Fruit fly (Drosophila melanogaster) whole organism, prepupa: ENCODE data around the gene CG1571.

Experiments
- Blimp-1 ChIP-seq: fragments of 200-800 bp; sonication (Bioruptor generic); optimal IDR thresholded peaks from 3 replicates; lab custom pipeline; 2017; ENCODE audit warnings: missing biosample characterization, missing genetic modification characterization, mild to moderate bottlenecking, moderate library complexity, missing genetic modification reagents
- CG10631 ChIP-seq: fragments of 200-800 bp; sonication (Bioruptor generic); optimal IDR thresholded peaks from 2 replicates; lab custom pipeline; 2016; ENCODE audit warnings: missing biosample characterization, missing genetic modification characterization
- CG10669 ChIP-seq: fragments of 200-800 bp; sonication (Bioruptor generic); optimal IDR thresholded peaks from 3 replicates; lab custom pipeline; 2018; ENCODE audit warnings: missing biosample characterization, mild to moderate bottlenecking, missing genetic modification characterization, moderate library complexity
- CG11294 ChIP-seq: fragments of 200-800 bp; sonication (Bioruptor generic); IDR thresholded peaks from 2 replicates; pipeline ENCODE4 v1.3.6; 2022; ENCODE audit warnings: missing biosample characterization, missing genetic modification characterization
- CG11762 ChIP-seq: fragments of 200-800 bp; sonication (Bioruptor generic); optimal IDR thresholded peaks from 3 replicates; lab custom pipeline; 2016; ENCODE audit warnings: missing biosample characterization, missing genetic modification characterization; ENCODE audit not compliant: insufficient read depth
- CG15336 ChIP-seq: fragments of 200-800 bp; sonication (Bioruptor generic); IDR thresholded peaks from 2 replicates; pipeline ENCODE4 v1.3.6; 2022; ENCODE audit warnings: missing biosample characterization, missing genetic modification characterization
- CG1621 ChIP-seq: fragments of 200-800 bp; sonication (Bioruptor generic); optimal IDR thresholded peaks from 3 replicates; lab custom pipeline; 2018; ENCODE audit warnings: missing biosample characterization, mild to moderate bottlenecking, missing genetic modification characterization
- CG16779 ChIP-seq: fragments of 200-800 bp; sonication (Bioruptor generic); optimal IDR thresholded peaks from 3 replicates; lab custom pipeline; 2017; ENCODE audit warnings: missing biosample characterization, mild to moderate bottlenecking, missing genetic modification characterization
- CG31627 ChIP-seq: fragments of 200-800 bp; sonication (Bioruptor generic); optimal IDR thresholded peaks from 3 replicates; lab custom pipeline; 2016; ENCODE audit warnings: missing biosample characterization, missing genetic modification characterization
- CG32006 ChIP-seq: fragments of 200-800 bp; sonication (Bioruptor generic); optimal IDR thresholded peaks from 3 replicates; lab custom pipeline; 2017; ENCODE audit warnings: missing biosample characterization, mild to moderate bottlenecking, missing genetic modification characterization
- CG34406 ChIP-seq: fragments of 200-800 bp; sonication (Bioruptor generic); optimal IDR thresholded peaks from 3 replicates; lab custom pipeline; 2016; ENCODE audit warnings: missing biosample characterization, missing genetic modification characterization
- CG3919 ChIP-seq: fragments of 200-800 bp; sonication (Bioruptor generic); optimal IDR thresholded peaks from 3 replicates; lab custom pipeline; 2016; ENCODE audit warnings: missing biosample characterization, missing genetic modification characterization
- CG4318 ChIP-seq: fragments of 200-800 bp; sonication (Bioruptor generic); optimal IDR thresholded peaks from 3 replicates; lab custom pipeline; 2017; ENCODE audit warnings: missing biosample characterization, mild to moderate bottlenecking, missing genetic modification characterization
- CG6163 ChIP-seq: fragments of 200-800 bp; sonication (Bioruptor generic); IDR thresholded peaks from 3 replicates; pipeline ENCODE4 v1.3.6; 2022; ENCODE audit warnings: missing biosample characterization, missing genetic modification characterization
- CG6276 ChIP-seq: fragments of 200-800 bp; sonication (Bioruptor generic); optimal IDR thresholded peaks from 2 replicates; lab custom pipeline; 2017; ENCODE audit warnings: missing biosample characterization, mild to moderate bottlenecking, missing genetic modification characterization
- CG6792 ChIP-seq: fragments of 200-800 bp; sonication (Bioruptor generic); optimal IDR thresholded peaks from 3 replicates; lab custom pipeline; 2016; ENCODE audit warnings: missing biosample characterization, missing genetic modification characterization
- CG6808 ChIP-seq: fragments of 200-800 bp; sonication (Bioruptor generic); optimal IDR thresholded peaks from 3 replicates; lab custom pipeline; 2017; ENCODE audit warnings: missing biosample characterization, missing genetic modification characterization, mild to moderate bottlenecking, moderate library complexity, missing genetic modification reagents
- CG6854 ChIP-seq: fragments of 200-800 bp; sonication (Bioruptor generic); optimal IDR thresholded peaks from 2 replicates; lab custom pipeline; 2017; ENCODE audit warnings: missing biosample characterization, mild to moderate bottlenecking, missing genetic modification characterization
- CG7368 ChIP-seq: fragments of 200-800 bp; sonication (Bioruptor generic); optimal IDR thresholded peaks from 3 replicates; lab custom pipeline; 2016; ENCODE audit warnings: missing biosample characterization, missing genetic modification characterization
- CG8119 ChIP-seq: fragments of 200-800 bp; sonication (Bioruptor generic); IDR thresholded peaks from 3 replicates; pipeline ENCODE4 v1.3.6; 2022; ENCODE audit warnings: missing biosample characterization, missing genetic modification characterization
- CG8319 ChIP-seq: fragments of 200-800 bp; sonication (Bioruptor generic); optimal IDR thresholded peaks from 3 replicates; lab custom pipeline; 2016; ENCODE audit warnings: missing biosample characterization, missing genetic modification characterization
- CG9139 ChIP-seq: fragments of 200-800 bp; sonication (Bioruptor generic); optimal IDR thresholded peaks from 3 replicates; lab custom pipeline; 2017; ENCODE audit warnings: missing biosample characterization, mild to moderate bottlenecking, missing genetic modification characterization
- Eip78C ChIP-seq: fragments of 200-800 bp; sonication (Bioruptor generic); peaks from one replicate; lab custom pipeline; 2016; ENCODE audit warnings: missing biosample characterization, missing genetic modification characterization
- Ets21C ChIP-seq: fragments of 200-800 bp; sonication (Bioruptor generic); optimal IDR thresholded peaks from 3 replicates; lab custom pipeline; 2016; ENCODE audit warnings: missing biosample characterization, missing genetic modification characterization
- Ets96B ChIP-seq: fragments of 200-800 bp; optimal IDR thresholded peaks from 2 replicates; lab custom pipeline; 2019; ENCODE audit warnings: missing biosample characterization, mild to moderate bottlenecking, missing genetic modification characterization, moderate library complexity
- Gug ChIP-seq: fragments of 200-800 bp; sonication (Bioruptor generic); IDR thresholded peaks from 2 replicates; pipeline ENCODE4 v1.3.6; 2022; ENCODE audit warnings: missing biosample characterization, missing genetic modification characterization
- Hr38 ChIP-seq: sonication (Bioruptor generic); optimal IDR thresholded peaks from 2 replicates; lab custom pipeline; 2016; ENCODE audit warnings: missing biosample characterization, missing genetic modification characterization
- Hr4 ChIP-seq: fragments of 200-800 bp; sonication (Bioruptor generic); optimal IDR thresholded peaks from 3 replicates; lab custom pipeline; 2016; ENCODE audit warnings: missing biosample characterization, missing genetic modification characterization
- Lpt ChIP-seq: fragments of 200-800 bp; sonication (Bioruptor generic); optimal IDR thresholded peaks from 3 replicates; lab custom pipeline; 2016; ENCODE audit warnings: missing biosample characterization, missing genetic modification characterization
- Met ChIP-seq: fragments of 200-800 bp; sonication (Bioruptor generic); optimal IDR thresholded peaks from 3 replicates; lab custom pipeline; 2016; ENCODE audit warnings: missing biosample characterization, missing genetic modification characterization
- OdsH ChIP-seq: fragments of 200-800 bp; sonication (Bioruptor generic); optimal IDR thresholded peaks from 3 replicates; lab custom pipeline; 2016; ENCODE audit warnings: missing biosample characterization, missing genetic modification characterization
- Smox ChIP-seq: fragments of 200-800 bp; sonication (Bioruptor generic); optimal IDR thresholded peaks from 3 replicates; lab custom pipeline; 2016; ENCODE audit warnings: missing biosample characterization, missing genetic modification characterization
- Sox102F ChIP-seq: fragments of 200-800 bp; sonication (Bioruptor generic); optimal IDR thresholded peaks from 2 replicates; lab custom pipeline; 2016; ENCODE audit warnings: missing biosample characterization, mild to moderate bottlenecking, missing genetic modification characterization
- Sox15 ChIP-seq: fragments of 200-800 bp; sonication (Bioruptor generic); optimal IDR thresholded peaks from 3 replicates; lab custom pipeline; 2016; ENCODE audit warnings: missing biosample characterization, missing genetic modification characterization
- eg ChIP-seq: fragments of 200-800 bp; sonication (Bioruptor generic); IDR thresholded peaks from 3 replicates; pipeline ENCODE4 v1.3.6; 2022; ENCODE audit warnings: missing biosample characterization, missing genetic modification characterization
- esn ChIP-seq: fragments of 200-800 bp; sonication (Bioruptor generic); optimal IDR thresholded peaks from 2 replicates; lab custom pipeline; 2016; ENCODE audit warnings: missing biosample characterization, mild to moderate bottlenecking, missing genetic modification characterization, moderate library complexity
- fd59A ChIP-seq: fragments of 200-800 bp; sonication (Bioruptor generic); optimal IDR thresholded peaks from 2 replicates; lab custom pipeline; 2017; ENCODE audit warnings: missing biosample characterization, mild to moderate bottlenecking, missing genetic modification characterization, missing genetic modification reagents
- fd85E ChIP-seq: fragments of 200-800 bp; sonication (Bioruptor generic); optimal IDR thresholded peaks from 3 replicates; lab custom pipeline; 2016; ENCODE audit warnings: missing biosample characterization, missing genetic modification characterization
- fkh ChIP-seq: fragments of 200-800 bp; sonication (Bioruptor generic); optimal IDR thresholded peaks from 3 replicates; lab custom pipeline; 2017; ENCODE audit warnings: missing biosample characterization, mild to moderate bottlenecking, missing genetic modification characterization, moderate library complexity
- lz ChIP-seq: fragments of 200-800 bp; sonication (Bioruptor generic); optimal IDR thresholded peaks from 3 replicates; lab custom pipeline; 2016; ENCODE audit warnings: missing biosample characterization, missing genetic modification characterization
- net ChIP-seq: fragments of 200-800 bp; sonication (Bioruptor generic); optimal IDR thresholded peaks from 3 replicates; lab custom pipeline; 2016; ENCODE audit warnings: missing biosample characterization, missing genetic modification characterization
- pdm3 ChIP-seq: fragments of 200-800 bp; sonication (Bioruptor generic); optimal IDR thresholded peaks from 3 replicates; lab custom pipeline; 2016; ENCODE audit warnings: missing biosample characterization, missing genetic modification characterization
- spab ChIP-seq: fragments of 200-800 bp; sonication (Bioruptor generic); optimal IDR thresholded peaks from 2 replicates; lab custom pipeline; 2017; ENCODE audit warnings: missing biosample characterization, mild to moderate bottlenecking, missing genetic modification characterization, missing genetic modification reagents
- ss ChIP-seq, 2 experiments: fragments of 200-800 bp; sonication (Bioruptor generic); optimal IDR thresholded peaks; 2 replicates in 1 of 2; 3 replicates in 1 of 2; lab custom pipeline; 2017 to 2018; ENCODE audit warnings: mild to moderate bottlenecking in 2 of 2, missing biosample characterization in 2 of 2, missing genetic modification characterization in 2 of 2, moderate library complexity in 1 of 2
- svp ChIP-seq: fragments of 200-800 bp; sonication (Bioruptor generic); peaks from one replicate; lab custom pipeline; 2016; ENCODE audit warnings: missing biosample characterization, missing genetic modification characterization
- topi ChIP-seq: fragments of 200-800 bp; sonication (Bioruptor generic); optimal IDR thresholded peaks from 3 replicates; lab custom pipeline; 2016; ENCODE audit warnings: missing biosample characterization, missing genetic modification characterization
- vri ChIP-seq: fragments of 200-800 bp; sonication (Bioruptor generic); optimal IDR thresholded peaks from 3 replicates; lab custom pipeline; 2016; ENCODE audit warnings: missing biosample characterization, mild to moderate bottlenecking, missing genetic modification characterization

The CG1571 gene

dm6 chrX:8056084-8056483 is 19.6 kb upstream of the CG1571 start:
- TF ChIP-seq fkh (GFP tag; lab: Kevin White, UChicago) (peak; percentile 4), ss (GFP tag; optimal IDR thresholded peaks at IDR 0.05; lab: Kevin White, UChicago) (no peak), vri (GFP tag; lab: Kevin White, UChicago) (peak; percentile 51)

DNA sequence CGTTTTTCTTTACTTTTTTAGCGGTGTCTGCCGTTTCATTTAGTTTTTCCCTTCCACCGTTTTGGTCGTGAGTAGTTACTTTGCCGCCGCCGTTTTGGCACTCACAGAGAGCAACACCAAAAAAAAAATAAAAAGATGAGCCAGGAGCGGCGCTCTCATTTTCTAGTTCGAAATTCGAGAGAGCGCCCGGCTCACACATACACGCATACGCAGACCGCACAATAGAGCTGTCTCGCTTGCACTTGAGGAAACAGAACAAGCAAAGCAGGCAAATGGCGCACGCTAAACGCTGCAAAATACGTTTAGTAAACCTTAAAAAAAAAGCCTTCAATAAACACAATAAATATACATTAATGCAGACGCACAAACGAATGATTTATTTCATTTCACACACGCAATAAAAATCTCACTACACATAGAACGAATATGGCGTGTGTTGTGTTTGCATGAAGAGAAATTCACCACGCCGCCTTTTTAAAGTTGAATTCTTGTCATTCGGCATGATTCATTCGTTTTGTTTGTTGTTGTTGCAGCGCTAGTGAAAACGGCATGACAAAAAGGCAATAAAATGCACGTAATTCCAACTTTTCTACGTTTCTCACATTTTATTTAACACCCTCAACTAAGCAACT is 19.0 kb upstream of the CG1571 start:
- TF ChIP-seq CG6854 (no peak), CG10631 (GFP tag; lab: Kevin White, UChicago) (no peak), CG11762 (GFP tag; lab: Kevin White, UChicago) (no peak), CG15336 (GFP tag; lab: Robert Waterston, UW) (peak; percentile 41; the same call in 1 of the 2 replicates), esn (GFP tag; lab: Kevin White, UChicago) (no peak), CG7368 (GFP tag; lab: Kevin White, UChicago) (no peak), CG16779 (tag; lab: Kevin White, UChicago) (no peak), CG6163 (GFP tag; lab: Robert Waterston, UW) (peak; percentile 67), Gug (GFP tag; lab: Robert Waterston, UW) (no peak), pdm3 (no peak), svp (GFP tag; lab: Kevin White, UChicago) (peak; percentile 47), CG6808 (GFP tag; lab: Kevin White, UChicago) (peak; percentile 13), vri (GFP tag; lab: Kevin White, UChicago) (no peak), CG1621 (tag; lab: Kevin White, UChicago) (no peak), topi (GFP tag; lab: Kevin White, UChicago) (no peak), CG3919 (GFP tag; lab: Kevin White, UChicago) (peak; percentile 13), CG6276 (GFP tag; lab: Kevin White, UChicago) (peak; percentile 9), OdsH (GFP tag; lab: Kevin White, UChicago) (no peak), fd59A (GFP tag; lab: Kevin White, UChicago) (no peak), Ets96B (no peak), Met (GFP tag; lab: Kevin White, UChicago) (no peak), CG9139 (GFP tag; lab: Kevin White, UChicago) (no peak), CG6792 (GFP tag; lab: Kevin White, UChicago) (no peak), Sox15 (GFP tag; lab: Kevin White, UChicago) (no peak), Lpt (peak; percentile 8), fd85E (GFP tag; lab: Kevin White, UChicago) (no peak), Eip78C (GFP tag; lab: Kevin White, UChicago) (peak; percentile 74), Hr38 (GFP tag; lab: Kevin White, UChicago) (no peak), lz (no peak), spab (GFP tag; lab: Kevin White, UChicago) (no peak), CG11294 (GFP tag; lab: Robert Waterston, UW) (no peak), Blimp-1 (GFP tag; lab: Kevin White, UChicago) (no peak), ss (GFP tag; optimal IDR thresholded peaks at IDR 0.05; lab: Kevin White, UChicago) (peak; percentile 14 to 50), CG10669 (GFP tag; lab: Kevin White, UChicago) (peak; percentile 30), CG32006 (GFP tag; lab: Kevin White, UChicago) (no peak), net (GFP tag; lab: Kevin White, UChicago) (peak; percentile 2), Sox102F (GFP tag; lab: Kevin White, UChicago) (no peak), Smox (GFP tag; lab: Kevin White, UChicago) (no peak), CG8319 (GFP tag; lab: Kevin White, UChicago) (no peak), CG4318 (GFP tag; lab: Kevin White, UChicago) (no peak), Ets21C (no peak), CG8119 (GFP tag; lab: Robert Waterston, UW) (peak; percentile 62; the same call in 2 of the 3 replicates), CG31627 (no peak), CG34406 (GFP tag; lab: Kevin White, UChicago) (no peak), Hr4 (GFP tag; lab: Kevin White, UChicago) (no peak), eg (GFP tag; lab: Robert Waterston, UW) (peak; percentile 65; the same call in 2 of the 3 replicates), fkh (GFP tag; lab: Kevin White, UChicago) (peak; percentile 70)
